Worm (Caenorhabditis elegans): ENCODE results near the gene fbxa-183.
A peak's percentile ranks its signal among the peaks of the same experiment; 100 is the strongest.

- TF ChIP-seq snpc-4 (tag; optimal IDR thresholded peaks at IDR 0.05) (no peak), unc-39 (tag; optimal IDR thresholded peaks at IDR 0.05) (no peak), lsy-2 (tag; optimal IDR thresholded peaks at IDR 0.05) (no peak), lin-13 (tag; optimal IDR thresholded peaks at IDR 0.05) (no peak), nhr-76 (tag; optimal IDR thresholded peaks at IDR 0.05) (no peak), nhr-28 (tag; optimal IDR thresholded peaks at IDR 0.05) (no peak), lin-32 (GFP tag; optimal IDR thresholded peaks at IDR 0.05) (no peak), ces-1 (GFP tag; optimal IDR thresholded peaks at IDR 0.05) (peak; percentile 60), elt-3 (tag; optimal IDR thresholded peaks at IDR 0.05) (no peak), unc-120 (tag; optimal IDR thresholded peaks at IDR 0.05; ENCODE audit: poor library complexity, severe bottlenecking) (no peak), mep-1 (tag; optimal IDR thresholded peaks at IDR 0.05) (no peak), unc-62 (GFP tag; optimal IDR thresholded peaks at IDR 0.05) (no peak), ceh-43 (GFP tag; optimal IDR thresholded peaks at IDR 0.05) (no peak)
Measured at ce11 chrV:5746237-5746636, 36.4 kb downstream of the fbxa-183 start.
